Fruit fly (Drosophila melanogaster) whole organism: ENCODE data around the gene Ppcs.

Experiments
- CG8478 ChIP-seq: fragments of >200 bp; optimal IDR thresholded peaks from 2 replicates; lab custom pipeline; 2018; ENCODE audit warnings: inconsistent platforms
- Dll ChIP-seq: fragments of >200 bp; optimal IDR thresholded peaks from 2 replicates; lab custom pipeline; 2017
- EcR ChIP-seq, 2 experiments: fragments of >200 bp; optimal IDR thresholded peaks; 2 replicates each; lab custom pipeline; 2017; ENCODE audit warnings: missing biosample characterization in 2 of 2, missing genetic modification characterization in 2 of 2, missing genetic modification reagents in 2 of 2
- pan ChIP-seq: fragments of >200 bp; optimal IDR thresholded peaks from 2 replicates; lab custom pipeline; 2017
- psq ChIP-seq: fragments of >200 bp; optimal IDR thresholded peaks from 2 replicates; lab custom pipeline; 2017
- usp ChIP-seq: fragments of >200 bp; optimal IDR thresholded peaks from 2 replicates; lab custom pipeline; 2017; ENCODE audit warnings: missing biosample characterization, missing genetic modification characterization, mixed read lengths

DNA sequence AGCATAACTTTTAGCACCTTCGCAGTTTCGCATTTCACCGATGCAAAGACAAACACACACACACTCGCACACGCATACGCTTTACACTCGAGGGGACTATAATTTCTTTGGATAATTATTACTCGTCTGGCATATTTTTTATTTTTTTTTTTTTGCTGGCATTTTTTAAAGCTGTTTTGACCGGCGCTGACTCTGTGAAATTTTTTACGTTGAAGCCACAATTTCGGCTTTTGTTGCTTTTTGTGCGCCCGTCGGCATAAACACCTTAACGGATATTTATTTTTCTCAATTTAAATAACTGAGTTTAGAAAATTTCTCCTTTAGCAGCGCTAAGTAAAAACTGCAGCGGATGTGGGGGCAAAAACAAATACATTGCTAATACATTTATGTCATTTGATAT lies 49.4 kb downstream of the Ppcs start:
- TF ChIP-seq usp = no peak
- TF ChIP-seq CG8478 (lab: Kevin White, UChicago) = no peak
- no peak for TF ChIP-seq pan
- no peak for TF ChIP-seq psq (lab: Kevin White, UChicago)
- TF ChIP-seq Dll (lab: Kevin White, UChicago) = no peak
- no peak for TF ChIP-seq EcR (GFP tag; optimal IDR thresholded peaks at IDR 0.05; lab: Kevin White, UChicago)
